Worm (Caenorhabditis elegans) whole organism, L4 larva: ENCODE data around the gene F40G12.2.
A peak's percentile ranks its signal among the peaks of the same experiment; 100 is the strongest.

ENCODE experiments used
- D1046.2 ChIP-seq: fragments of 200-800 bp; sonication (Bioruptor generic); IDR thresholded peaks from 2 replicates; pipeline ENCODE4 v1.3.6; 2022; ENCODE audit warnings: missing genetic modification characterization, missing compliant biosample characterization
- F10B5.3 ChIP-seq: sonication (generic microtip); optimal IDR thresholded peaks from 2 replicates; lab custom pipeline; 2016; ENCODE audit warnings: mild to moderate bottlenecking, missing genetic modification characterization, missing compliant biosample characterization
- F37D6.2 ChIP-seq: sonication (generic microtip); optimal IDR thresholded peaks from 2 replicates; lab custom pipeline; 2016; ENCODE audit warnings: mild to moderate bottlenecking, missing genetic modification characterization, missing compliant biosample characterization
- F44E2.7 ChIP-seq: fragments of 200-800 bp; sonication (Bioruptor generic); IDR thresholded peaks from 2 replicates; pipeline ENCODE4 v2.1.2; 2022; ENCODE audit warnings: missing genetic modification characterization, missing compliant biosample characterization
- F49E8.2 ChIP-seq: sonication (generic microtip); optimal IDR thresholded peaks from 2 replicates; lab custom pipeline; 2016; ENCODE audit warnings: missing compliant biosample characterization, mild to moderate bottlenecking, missing genetic modification characterization, borderline replicate concordance
- T26A8.4 ChIP-seq: fragments of 200-800 bp; sonication (Bioruptor generic); IDR thresholded peaks from 2 replicates; pipeline ENCODE4 v1.3.6; 2022; ENCODE audit warnings: missing genetic modification characterization, missing compliant biosample characterization
- aha-1 ChIP-seq: fragments of 150-350 bp; peaks from one replicate; lab custom pipeline; 2014; ENCODE audit warnings: missing biosample characterization, missing genetic modification characterization
- aly-2 ChIP-seq: sonication (generic microtip); optimal IDR thresholded peaks from 2 replicates; lab custom pipeline; 2018; ENCODE audit warnings: missing biosample characterization, missing genetic modification characterization
- ama-1 ChIP-seq: fragments of 150-350 bp; optimal IDR thresholded peaks from 2 replicates; lab custom pipeline; 2014; ENCODE audit warnings: inconsistent platforms, mixed read lengths
- attf-4 ChIP-seq: sonication (generic microtip); optimal IDR thresholded peaks from 3 replicates; lab custom pipeline; 2017; ENCODE audit warnings: missing biosample characterization, missing genetic modification characterization
- ceh-28 ChIP-seq: fragments of 150-350 bp; optimal IDR thresholded peaks from 2 replicates; lab custom pipeline; 2014; ENCODE audit warnings: missing biosample characterization, missing genetic modification reagents, missing genetic modification characterization
- ceh-82 ChIP-seq: sonication (generic microtip); optimal IDR thresholded peaks from 2 replicates; lab custom pipeline; 2017; ENCODE audit warnings: missing biosample characterization, missing genetic modification characterization
- ces-1 ChIP-seq: fragments of 150-350 bp; sonication (generic microtip); optimal IDR thresholded peaks from 4 replicates; lab custom pipeline; 2014; ENCODE audit warnings: missing biosample characterization, missing genetic modification reagents, missing genetic modification characterization
- ctbp-1 ChIP-seq: fragments of 200-800 bp; sonication (Bioruptor generic); IDR thresholded peaks from 2 replicates; pipeline ENCODE4 v1.3.6; 2022; ENCODE audit warnings: missing genetic modification reagents, missing genetic modification characterization, missing compliant biosample characterization
- daf-12 ChIP-seq: fragments of 150-350 bp; optimal IDR thresholded peaks from 2 replicates; lab custom pipeline; 2014; ENCODE audit warnings: missing biosample characterization, missing genetic modification reagents, missing genetic modification characterization
- daf-16 ChIP-seq, 3 experiments: sonication (generic microtip); optimal IDR thresholded peaks; 2 replicates each; lab custom pipeline; 2016 to 2017; ENCODE audit warnings: missing genetic modification characterization in 3 of 3, missing genetic modification reagents in 3 of 3, mild to moderate bottlenecking in 2 of 3, missing compliant biosample characterization in 2 of 3, missing biosample characterization in 1 of 3, moderate library complexity in 1 of 3
- dmd-6 ChIP-seq: fragments of 200-800 bp; sonication (Bioruptor generic); IDR thresholded peaks from 2 replicates; pipeline ENCODE4 v1.3.6; 2022; ENCODE audit warnings: missing genetic modification reagents, missing genetic modification characterization, missing compliant biosample characterization
- egl-43 ChIP-seq: fragments of 200-800 bp; sonication (Bioruptor generic); IDR thresholded peaks from 2 replicates; pipeline ENCODE4 v1.3.6; 2022; ENCODE audit warnings: missing genetic modification reagents, missing genetic modification characterization, missing compliant biosample characterization
- fkh-10 ChIP-seq: fragments of 150-350 bp; optimal IDR thresholded peaks from 2 replicates; lab custom pipeline; 2014; ENCODE audit warnings: missing biosample characterization, missing genetic modification reagents, missing genetic modification characterization
- gei-8 ChIP-seq: fragments of 200-800 bp; sonication (Bioruptor generic); optimal IDR thresholded peaks from 2 replicates; lab custom pipeline; 2018; ENCODE audit warnings: mild to moderate bottlenecking, missing genetic modification characterization, missing compliant biosample characterization
- hlh-11 ChIP-seq: fragments of 200-800 bp; sonication (Bioruptor generic); optimal IDR thresholded peaks from 2 replicates; lab custom pipeline; 2018; ENCODE audit warnings: mild to moderate bottlenecking, missing genetic modification characterization, missing compliant biosample characterization
- jun-1 ChIP-seq: fragments of 150-350 bp; optimal IDR thresholded peaks from 2 replicates; lab custom pipeline; 2014; ENCODE audit warnings: missing biosample characterization, missing genetic modification reagents, missing genetic modification characterization
- lin-15B ChIP-seq: fragments of 150-350 bp; sonication (generic microtip); optimal IDR thresholded peaks from 3 replicates; lab custom pipeline; 2014; ENCODE audit warnings: missing biosample characterization, missing genetic modification characterization
- lin-29 ChIP-seq: fragments of 200-800 bp; sonication (Bioruptor generic); IDR thresholded peaks from 2 replicates; pipeline ENCODE4 v1.3.6; 2022; ENCODE audit warnings: missing genetic modification reagents, missing genetic modification characterization, missing compliant biosample characterization
- lsy-2 ChIP-seq, 2 experiments: fragments of 150-350 bp in 1 of 2; sonication (generic microtip) in 1 of 2; optimal IDR thresholded peaks; 2 replicates each; lab custom pipeline; 2014 to 2017; ENCODE audit warnings: missing biosample characterization in 2 of 2, missing genetic modification characterization in 2 of 2
- mdt-29 ChIP-seq: fragments of 200-800 bp; sonication (Bioruptor generic); IDR thresholded peaks from 2 replicates; pipeline ENCODE4 v1.3.6; 2022; ENCODE audit warnings: missing genetic modification reagents, missing genetic modification characterization, missing compliant biosample characterization
- mes-2 ChIP-seq: sonication (generic microtip); optimal IDR thresholded peaks from 2 replicates; lab custom pipeline; 2016; ENCODE audit warnings: missing genotype, mild to moderate bottlenecking, missing genetic modification characterization, missing compliant biosample characterization; ENCODE audit not compliant: poor library complexity, severe bottlenecking
- mxl-3 ChIP-seq: fragments of 200-800 bp; sonication (Bioruptor generic); optimal IDR thresholded peaks from 2 replicates; lab custom pipeline; 2018; ENCODE audit warnings: mild to moderate bottlenecking, missing genetic modification characterization, missing compliant biosample characterization
- nhr-10 ChIP-seq: fragments of 150-350 bp; optimal IDR thresholded peaks from 2 replicates; lab custom pipeline; 2014; ENCODE audit warnings: missing biosample characterization, missing genetic modification characterization
- nhr-11 ChIP-seq: fragments of 150-350 bp; optimal IDR thresholded peaks from 2 replicates; lab custom pipeline; 2014; ENCODE audit warnings: missing biosample characterization, missing genetic modification characterization
- nhr-76 ChIP-seq: fragments of 150-350 bp; optimal IDR thresholded peaks from 2 replicates; lab custom pipeline; 2014; ENCODE audit warnings: missing biosample characterization, missing genetic modification characterization
- php-3 ChIP-seq: fragments of 200-800 bp; sonication (Bioruptor generic); IDR thresholded peaks from 2 replicates; pipeline ENCODE4 v1.3.6; 2022; ENCODE audit warnings: missing genetic modification reagents, missing genetic modification characterization, missing compliant biosample characterization
- pqm-1 ChIP-seq: sonication (generic microtip); optimal IDR thresholded peaks from 2 replicates; lab custom pipeline; 2017; ENCODE audit warnings: missing biosample characterization, missing genetic modification characterization
- snpc-4 ChIP-seq: fragments of 150-350 bp; optimal IDR thresholded peaks from 2 replicates; lab custom pipeline; 2014; ENCODE audit warnings: missing biosample characterization, missing genetic modification characterization
- tag-97 ChIP-seq: fragments of 200-800 bp; sonication (Bioruptor generic); IDR thresholded peaks from 2 replicates; pipeline ENCODE4 v1.3.6; 2022; ENCODE audit warnings: missing genetic modification characterization, missing compliant biosample characterization
- unc-62 ChIP-seq, 3 experiments: fragments of 150-350 bp in 1 of 3; sonication (generic microtip); optimal IDR thresholded peaks in 2 of 3; peaks in 1 of 3; 1 replicate in 1 of 3; 2 replicates in 2 of 3; lab custom pipeline; 2014 to 2017; ENCODE audit warnings: missing biosample characterization in 3 of 3, missing genetic modification characterization in 3 of 3, missing genetic modification reagents in 3 of 3, missing genotype in 1 of 3

The F40G12.2 gene

ce11 chrV:14294396-14294795, 33.7 kb upstream of the F40G12.2 start, which contains the start of gene F14D7.9:
F14D7.9 (plus strand) TSS chrV:14294696.
- TF ChIP-seq ceh-28 (tag; lab: Kevin White, UChicago) (no peak), nhr-76 (tag; lab: Kevin White, UChicago) (no peak), mxl-3 (GFP tag; lab: Kevin White, UChicago) (no peak), F10B5.3 (tag; lab: Kevin White, UChicago) (no peak), F49E8.2 (tag; lab: Kevin White, UChicago) (no peak), D1046.2 (GFP tag; lab: Robert Waterston, UW) (no peak), daf-16 (GFP tag; optimal IDR thresholded peaks at IDR 0.05; lab: Kevin White, UChicago) (no peak), daf-16 (tag; optimal IDR thresholded peaks at IDR 0.05; lab: Kevin White, UChicago) (no peak)

DNA sequence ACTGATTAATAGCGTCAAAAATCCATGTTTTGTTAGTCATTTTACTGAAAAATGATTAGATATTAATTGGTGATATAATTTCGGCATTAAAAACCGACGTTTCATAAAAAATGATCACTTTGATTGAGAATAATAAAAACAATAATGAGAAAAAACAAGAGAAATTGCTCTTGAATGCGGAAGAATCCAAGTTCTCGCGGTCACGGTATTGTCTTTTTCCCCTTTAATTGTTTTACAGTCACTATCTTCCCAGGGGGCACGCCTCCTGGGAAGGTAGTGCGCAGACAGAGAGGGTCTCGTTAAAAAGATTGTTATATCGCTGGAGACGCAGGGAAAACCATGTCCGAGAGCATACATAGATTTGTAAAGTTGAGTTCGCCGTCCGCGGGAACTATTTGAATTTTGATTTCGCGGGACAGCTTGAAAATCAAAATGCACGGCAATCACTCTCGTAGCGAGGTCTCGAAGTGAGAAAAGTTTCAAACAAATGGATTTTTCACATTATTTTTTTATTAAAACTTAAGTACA, 33.0 kb upstream of the F40G12.2 start, which contains the start of gene F14D7.2:
Gene F14D7.2 (minus strand): TSS at position 51 of the 528 bp plus-strand sequence.
- TF ChIP-seq aha-1 (tag; lab: Kevin White, UChicago): peak; percentile 4
- no peak for TF ChIP-seq pqm-1 (tag; lab: Kevin White, UChicago)
- TF ChIP-seq snpc-4 (tag; lab: Kevin White, UChicago): no peak

- TF ChIP-seq dmd-6 (no peak), aly-2 (tag; lab: Kevin White, UChicago) (no peak), lsy-2 (tag; optimal IDR thresholded peaks at IDR 0.05; lab: Kevin White, UChicago) (no peak), fkh-10 (no peak), mdt-29 (GFP tag; lab: Robert Waterston, UW) (no peak), gei-8 (GFP tag; lab: Kevin White, UChicago) (no peak), T26A8.4 (no peak), tag-97 (GFP tag; lab: Robert Waterston, UW) (no peak), jun-1 (no peak), mxl-3 (GFP tag; lab: Kevin White, UChicago) (no peak), daf-16 (GFP tag; optimal IDR thresholded peaks at IDR 0.05; lab: Kevin White, UChicago) (no peak), daf-16 (tag; optimal IDR thresholded peaks at IDR 0.05; lab: Kevin White, UChicago) (no peak), nhr-10 (tag; lab: Kevin White, UChicago) (no peak), F44E2.7 (no peak), unc-62 (GFP tag; optimal IDR thresholded peaks at IDR 0.05 in 1 of 2; lab: Kevin White, UChicago) (no peak), unc-62 (tag; optimal IDR thresholded peaks at IDR 0.05; lab: Kevin White, UChicago) (no peak), ceh-82 (no peak)
These were observed 29.9 kb upstream of the F40G12.2 start, which contains the start of gene F14D7.18 for ce11 chrV:14290636-14291035. F14D7.18 (minus strand) TSS chrV:14290736.

ce11 chrV:14289363-14289762, 28.6 kb upstream of the F40G12.2 start, which contains the start of gene F14D7.1:
F14D7.1 (minus strand) TSS chrV:14289463.
- TF ChIP-seq ctbp-1 (GFP tag; lab: Robert Waterston, UW) (no peak), nhr-11 (tag; lab: Kevin White, UChicago) (no peak), egl-43 (GFP tag; lab: Robert Waterston, UW) (no peak), daf-16 (GFP tag; optimal IDR thresholded peaks at IDR 0.05; lab: Kevin White, UChicago) (no peak), daf-16 (tag; optimal IDR thresholded peaks at IDR 0.05; lab: Kevin White, UChicago) (no peak), F37D6.2 (no peak), php-3 (GFP tag; lab: Robert Waterston, UW) (no peak), ceh-28 (tag; lab: Kevin White, UChicago) (no peak), lin-29 (no peak), mes-2 (tag; lab: Kevin White, UChicago) (no peak), hlh-11 (no peak), daf-12 (no peak), fkh-10 (no peak), ces-1 (GFP tag; lab: Kevin White, UChicago) (no peak), attf-4 (no peak), lin-15B (no peak), ama-1 (no peak)
